Fruit fly (Drosophila melanogaster): ENCODE measurements around the gene CG11560.

- TF ChIP-seq psq (optimal IDR thresholded peaks at IDR 0.05) = no peak
- TF ChIP-seq h (optimal IDR thresholded peaks at IDR 0.05) = no peak
- TF ChIP-seq ttk (optimal IDR thresholded peaks at IDR 0.05) = no peak
- TF ChIP-seq insv (optimal IDR thresholded peaks at IDR 0.05) = no peak
- no peak for TF ChIP-seq Sin3A (optimal IDR thresholded peaks at IDR 0.05)
These were observed 26.9 kb upstream of the CG11560 start for dm6 chr3L:12092860-12093359.

All from Kc167 (cell line).